Fruit fly (Drosophila melanogaster): ENCODE data around the gene ebi.
"Not testable (repeated sequence)": the region's sequence is repeated elsewhere in the genome, so short reads cannot be mapped to it uniquely, and the experiment has no call there.

ebi gene

DNA sequence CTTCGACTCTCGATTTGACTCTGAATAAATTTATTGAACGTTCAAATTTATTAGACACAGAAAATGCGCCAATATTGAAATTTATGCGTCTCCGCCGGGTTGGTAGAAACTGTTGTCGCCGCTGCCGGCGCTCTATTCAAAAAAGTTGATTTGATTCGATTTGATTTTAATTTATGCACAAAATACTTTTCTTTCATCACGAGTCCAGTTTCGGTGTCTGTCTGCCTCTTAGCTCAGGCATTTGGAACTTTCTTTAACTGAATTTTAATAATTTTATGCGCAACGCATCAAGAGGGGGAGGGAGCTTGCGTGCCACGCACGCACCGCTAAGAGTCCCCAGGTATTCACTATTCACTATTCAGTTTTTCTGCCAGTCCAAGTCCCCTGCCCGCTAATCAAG lies 22.6 kb downstream of the ebi start:
- TF ChIP-seq noc (tag; optimal IDR thresholded peaks at IDR 0.05): no peak

DNA sequence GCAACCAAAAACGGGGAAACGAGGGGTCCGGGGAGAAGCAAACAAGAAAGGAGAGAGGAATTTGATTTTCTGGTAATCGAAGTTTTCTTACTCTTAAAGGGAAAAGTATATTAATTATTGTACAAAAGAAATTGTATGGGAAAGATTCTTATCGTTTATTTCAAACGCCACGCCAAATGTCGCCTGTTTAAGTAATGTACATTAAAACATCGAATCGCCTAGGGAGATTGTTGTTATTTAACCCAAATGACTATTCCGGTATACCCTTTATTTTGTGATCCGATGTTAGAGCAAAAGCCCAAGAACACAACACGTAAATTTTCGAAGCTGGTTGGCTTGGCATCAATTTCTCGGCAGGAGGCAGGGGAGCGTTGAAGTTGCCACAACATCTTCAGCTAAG lies 24.5 kb downstream of the ebi start:
- TF ChIP-seq noc (tag; optimal IDR thresholded peaks at IDR 0.05): no peak

DNA sequence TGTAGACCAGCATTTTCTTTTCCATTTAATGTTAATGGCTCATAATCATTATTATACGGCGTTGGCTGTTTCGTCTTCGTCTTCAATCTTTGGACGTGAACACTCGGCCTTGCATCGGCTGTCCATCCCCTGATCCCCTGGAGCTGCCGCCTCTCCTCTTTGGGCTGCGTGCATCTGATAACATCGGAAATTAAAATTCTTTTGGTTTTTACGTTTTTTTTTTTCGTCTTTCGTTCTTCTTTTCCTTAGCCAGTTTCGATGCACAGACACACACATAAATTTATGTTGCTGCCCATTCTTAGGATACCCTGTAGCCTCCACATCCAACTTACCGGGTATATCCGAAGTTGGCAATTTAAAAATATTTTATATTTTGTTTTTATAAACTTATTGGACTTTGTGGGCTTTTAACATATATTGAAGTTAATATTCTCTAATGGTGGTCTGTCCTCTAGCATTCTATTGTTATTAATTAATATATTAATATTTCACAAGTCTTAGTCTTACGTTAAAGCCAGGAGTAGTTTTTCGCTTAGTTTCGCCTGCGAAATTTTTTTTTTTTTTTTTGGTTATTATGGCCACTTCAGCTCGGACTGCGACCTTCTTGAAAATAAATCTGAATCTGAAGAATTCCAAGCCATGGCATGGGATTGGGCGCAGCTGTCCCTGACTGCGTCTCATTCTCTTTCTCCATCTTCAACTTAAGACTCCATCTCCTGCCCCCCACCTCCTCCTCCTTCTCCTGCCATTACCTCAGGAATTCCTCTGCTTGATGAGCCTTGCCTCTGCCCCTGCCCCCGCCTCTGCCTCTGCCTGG lies 26.0 kb downstream of the ebi start:
- no peak for TF ChIP-seq noc (tag; optimal IDR thresholded peaks at IDR 0.05)

- no peak for TF ChIP-seq noc (tag; optimal IDR thresholded peaks at IDR 0.05)
These were observed 26.5 kb downstream of the ebi start for dm6 chr2L:441455-441730.

- no peak for TF ChIP-seq noc (tag; optimal IDR thresholded peaks at IDR 0.05)
These were observed 27.2 kb downstream of the ebi start for dm6 chr2L:441927-442691.

- TF ChIP-seq noc (tag; optimal IDR thresholded peaks at IDR 0.05): no peak
These were observed 32.3 kb downstream of the ebi start for dm6 chr2L:447124-447523.

dm6 chr2L:451705-452472 lies 37.0 kb downstream of the ebi start:
- no peak for TF ChIP-seq noc (tag; optimal IDR thresholded peaks at IDR 0.05)

- TF ChIP-seq noc (tag; optimal IDR thresholded peaks at IDR 0.05): no peak
These were observed 38.0 kb downstream of the ebi start, which contains the start of the genes crq and shv for dm6 chr2L:452872-453271. Gene crq, minus strand, starts transcription at chr2L:453024. Gene shv, plus strand, starts transcription at chr2L:453108.

dm6 chr2L:455274-455673 lies 40.4 kb downstream of the ebi start, which contains the start of gene CG4133:
Gene CG4133, plus strand, starts transcription at chr2L:455531.
- TF ChIP-seq noc (tag; optimal IDR thresholded peaks at IDR 0.05): not testable (repeated sequence)

dm6 chr2L:455738-456137 lies 40.9 kb downstream of the ebi start:
- TF ChIP-seq noc (tag; optimal IDR thresholded peaks at IDR 0.05): no peak

DNA sequence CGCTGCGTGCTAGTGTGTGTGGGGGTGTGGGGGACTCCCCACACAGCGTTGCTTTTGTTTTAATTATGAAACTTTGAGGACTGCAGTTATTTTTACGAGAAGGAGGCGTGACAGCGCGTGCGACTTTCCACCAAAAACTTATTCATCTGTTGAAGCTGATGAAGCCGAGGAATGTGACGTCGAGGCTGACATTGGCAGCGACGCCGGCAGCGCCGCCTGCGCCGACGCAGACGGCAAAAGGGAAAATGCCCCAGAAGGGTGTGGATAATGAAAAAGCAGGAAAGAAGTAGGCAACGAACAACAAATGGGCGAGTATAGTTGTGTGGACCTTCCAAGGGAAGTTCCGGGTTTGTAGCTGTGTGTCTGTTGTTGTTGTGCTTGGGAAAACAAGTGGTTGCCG lies 52.8 kb downstream of the ebi start:
- TF ChIP-seq noc (tag; optimal IDR thresholded peaks at IDR 0.05): no peak

Data from whole organism, larva.